Fruit fly (Drosophila melanogaster): Measurements from ENCODE around the gene pn.

Gene pn

DNA sequence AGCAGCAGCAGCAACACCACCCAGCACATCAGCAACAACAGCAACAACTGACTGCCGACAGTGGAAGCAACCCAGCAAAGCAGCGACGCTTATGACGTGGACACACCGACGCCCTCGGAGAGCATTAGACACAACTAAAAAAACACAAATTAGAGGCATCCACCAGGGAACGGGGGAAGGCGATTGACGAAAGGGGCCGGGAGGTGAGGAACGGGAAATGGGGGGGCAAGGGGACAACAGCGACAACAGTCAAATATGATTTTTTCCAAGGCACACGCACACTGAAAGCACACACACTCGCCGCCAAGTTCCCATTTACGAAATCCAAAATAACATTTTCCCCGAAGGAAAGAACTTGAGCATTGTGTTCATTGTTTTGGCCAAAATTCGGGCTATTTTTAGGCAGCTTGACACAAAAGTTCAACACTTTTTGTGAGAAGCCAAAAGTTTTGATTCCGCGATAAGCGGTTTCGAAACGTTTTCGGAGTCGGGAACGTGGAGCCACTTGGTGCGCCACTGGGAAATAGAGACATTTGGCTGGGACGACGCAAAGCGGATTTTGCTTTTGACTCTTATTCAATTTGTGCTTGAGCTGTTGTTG, 27.7 kb downstream of the pn start (continued):
- TF ChIP-seq HLH54F (GFP tag; optimal IDR thresholded peaks at IDR 0.05) (no peak), caup (GFP tag; optimal IDR thresholded peaks at IDR 0.05; ENCODE audit: severe bottlenecking) (no peak), Hr78 (GFP tag; optimal IDR thresholded peaks at IDR 0.05) (no peak), CG12219 (GFP tag; optimal IDR thresholded peaks at IDR 0.05) (no peak), CG6254 (GFP tag; optimal IDR thresholded peaks at IDR 0.05) (no peak), CG15073 (GFP tag; optimal IDR thresholded peaks at IDR 0.05) (no peak), Elba2 (GFP tag; optimal IDR thresholded peaks at IDR 0.05) (no peak), CG13894 (tag; optimal IDR thresholded peaks at IDR 0.05) (no peak), CG2199 (GFP tag; IDR thresholded peaks at IDR 0.05) (no peak), CG11085 (GFP tag; IDR thresholded peaks at IDR 0.05) (no peak), Pdp1 (GFP tag; optimal IDR thresholded peaks at IDR 0.05) (peak in 1 of 2 experiments; percentile 16), CG10321 (GFP tag; IDR thresholded peaks at IDR 0.05) (no peak), CG14441 (GFP tag; IDR thresholded peaks at IDR 0.05) (no peak), CG2889 (GFP tag; IDR thresholded peaks at IDR 0.05) (no peak), mam (GFP tag; optimal IDR thresholded peaks at IDR 0.05) (peak; percentile 17), CG3407 (GFP tag; optimal IDR thresholded peaks at IDR 0.05) (no peak), ftz-f1 (GFP tag; optimal IDR thresholded peaks at IDR 0.05) (no peak), CG17361 (GFP tag; IDR thresholded peaks at IDR 0.05) (0 out of 3 replicates have a peak, but pooled peaks have one; percentile 20), CG12769 (tag; optimal IDR thresholded peaks at IDR 0.05) (peak; percentile 81), CG10959 (GFP tag; IDR thresholded peaks at IDR 0.05) (no peak), Dll (GFP tag; IDR thresholded peaks at IDR 0.05; ENCODE audit: partially characterized antibody) (no peak), Hand (GFP tag; optimal IDR thresholded peaks at IDR 0.05) (no peak), CG8944 (GFP tag; optimal IDR thresholded peaks at IDR 0.05) (no peak), Tbp (GFP tag; optimal IDR thresholded peaks at IDR 0.05) (no peak), row (GFP tag; IDR thresholded peaks at IDR 0.05) (peak; percentile 62), CG13775 (GFP tag; optimal IDR thresholded peaks at IDR 0.05) (no peak), Hmx (GFP tag; optimal IDR thresholded peaks at IDR 0.05) (no peak), her (GFP tag; optimal IDR thresholded peaks at IDR 0.05) (no peak), CG12942 (GFP tag; optimal IDR thresholded peaks at IDR 0.05) (no peak), CG10565 (GFP tag; optimal IDR thresholded peaks at IDR 0.05) (no peak), CG8478 (optimal IDR thresholded peaks at IDR 0.05) (no peak), tx (GFP tag; optimal IDR thresholded peaks at IDR 0.05) (no peak), CG1529 (GFP tag; optimal IDR thresholded peaks at IDR 0.05) (no peak), btn (GFP tag; optimal IDR thresholded peaks at IDR 0.05) (no peak), Ptx1 (GFP tag; IDR thresholded peaks at IDR 0.05) (peak; percentile 65), H15 (GFP tag; IDR thresholded peaks at IDR 0.05) (no peak), fu2 (GFP tag; optimal IDR thresholded peaks at IDR 0.05) (no peak), CG17328 (GFP tag; IDR thresholded peaks at IDR 0.05) (no peak), CG1603 (tag; optimal IDR thresholded peaks at IDR 0.05) (peak; percentile 18), CG4617 (GFP tag; optimal IDR thresholded peaks at IDR 0.05; ENCODE audit: borderline replicate concordance) (no peak), eyg (GFP tag; optimal IDR thresholded peaks at IDR 0.05) (no peak), CG10147 (GFP tag; optimal IDR thresholded peaks at IDR 0.05) (no peak), crol (GFP tag; IDR thresholded peaks at IDR 0.05) (peak; percentile 91), Deaf1 (tag; optimal IDR thresholded peaks at IDR 0.05) (no peak), CG4404 (GFP tag; IDR thresholded peaks at IDR 0.05) (0 out of 2 replicates have a peak, but pooled peaks have one; percentile 27), TFAM (GFP tag; optimal IDR thresholded peaks at IDR 0.05) (no peak), CG13296 (GFP tag; optimal IDR thresholded peaks at IDR 0.05) (no peak), CG3838 (GFP tag; optimal IDR thresholded peaks at IDR 0.05) (no peak), MBD-R2 (GFP tag; IDR thresholded peaks at IDR 0.05) (no peak), fd96Cb (tag; optimal IDR thresholded peaks at IDR 0.05) (no peak), CG4854 (GFP tag; optimal IDR thresholded peaks at IDR 0.05) (no peak)
